Worm (Caenorhabditis elegans) whole organism, L1 larva: ENCODE data around the gene csp-2.

Source experiments
- C04F5.9 ChIP-seq: sonication (generic microtip); optimal IDR thresholded peaks from 2 replicates; lab custom pipeline; 2016; ENCODE audit warnings: missing genetic modification characterization, missing compliant biosample characterization
- C16A3.4 ChIP-seq: fragments of 150-350 bp; optimal IDR thresholded peaks from 2 replicates; lab custom pipeline; 2014; ENCODE audit warnings: missing biosample characterization, missing genetic modification characterization
- Y116A8C.19 ChIP-seq: sonication (generic microtip); optimal IDR thresholded peaks from 2 replicates; lab custom pipeline; 2016; ENCODE audit warnings: missing compliant biosample characterization, missing genetic modification characterization, borderline replicate concordance
- aha-1 ChIP-seq: fragments of 150-350 bp; optimal IDR thresholded peaks from 2 replicates; lab custom pipeline; 2014; ENCODE audit warnings: missing biosample characterization, missing genetic modification characterization
- ceh-63 ChIP-seq: fragments of 200-800 bp; sonication (Bioruptor generic); optimal IDR thresholded peaks from 2 replicates; lab custom pipeline; 2018; ENCODE audit warnings: mild to moderate bottlenecking, missing genetic modification characterization, missing compliant biosample characterization
- ceh-90 ChIP-seq: sonication (generic microtip); optimal IDR thresholded peaks from 2 replicates; lab custom pipeline; 2016; ENCODE audit warnings: missing genetic modification characterization, missing compliant biosample characterization
- ces-1 ChIP-seq: fragments of 150-350 bp; optimal IDR thresholded peaks from 2 replicates; lab custom pipeline; 2014; ENCODE audit warnings: missing biosample characterization, missing genetic modification reagents, missing genetic modification characterization
- dsc-1 ChIP-seq: sonication (generic microtip); optimal IDR thresholded peaks from 2 replicates; lab custom pipeline; 2016; ENCODE audit warnings: mild to moderate bottlenecking, missing genetic modification characterization, missing compliant biosample characterization
- efl-1 ChIP-seq, 4 experiments: fragments of 150-350 bp; optimal IDR thresholded peaks in 3 of 4; peaks in 1 of 4; 1 replicate in 1 of 4; 2 replicates in 3 of 4; lab custom pipeline; 2014; ENCODE audit warnings: missing biosample characterization in 2 of 4, missing genetic modification characterization in 2 of 4, missing genetic modification reagents in 2 of 4
- efl-3 ChIP-seq: fragments of 200-800 bp; sonication (Bioruptor generic); optimal IDR thresholded peaks from 2 replicates; lab custom pipeline; 2018; ENCODE audit warnings: mild to moderate bottlenecking, missing genetic modification characterization, missing compliant biosample characterization
- egl-27 ChIP-seq, 2 experiments: fragments of 150-350 bp in 1 of 2; sonication (generic microtip); optimal IDR thresholded peaks; 3 replicates each; lab custom pipeline; 2017 to 2018; ENCODE audit warnings: missing biosample characterization in 2 of 2, missing genetic modification characterization in 2 of 2, missing genetic modification reagents in 2 of 2
- elt-2 ChIP-seq: sonication (generic microtip); optimal IDR thresholded peaks from 2 replicates; lab custom pipeline; 2016; ENCODE audit warnings: missing genetic modification characterization, mild to moderate bottlenecking, inconsistent platforms, missing compliant biosample characterization, missing genetic modification reagents
- ets-5 ChIP-seq: fragments of 200-800 bp; sonication (Bioruptor generic); IDR thresholded peaks from 2 replicates; pipeline ENCODE4 v1.3.6; 2022; ENCODE audit warnings: missing genetic modification characterization, missing compliant biosample characterization
- fkh-10 ChIP-seq: sonication (generic microtip); optimal IDR thresholded peaks from 2 replicates; lab custom pipeline; 2017; ENCODE audit warnings: missing biosample characterization, missing genetic modification reagents, missing genetic modification characterization
- fkh-8 ChIP-seq: sonication (generic microtip); optimal IDR thresholded peaks from 2 replicates; lab custom pipeline; 2016; ENCODE audit warnings: mild to moderate bottlenecking, missing genetic modification characterization, missing compliant biosample characterization
- grh-1 ChIP-seq: fragments of 200-800 bp; sonication (Bioruptor generic); IDR thresholded peaks from 2 replicates; pipeline ENCODE4 v1.3.6; 2022; ENCODE audit warnings: missing genetic modification reagents, missing genetic modification characterization, missing compliant biosample characterization
- hlh-17 ChIP-seq: fragments of 200-800 bp; sonication (Bioruptor generic); optimal IDR thresholded peaks from 2 replicates; lab custom pipeline; 2018; ENCODE audit warnings: missing genetic modification characterization, mild to moderate bottlenecking, missing compliant biosample characterization, moderate library complexity, borderline replicate concordance
- isw-1 ChIP-seq: fragments of 200-800 bp; sonication (Bioruptor generic); IDR thresholded peaks from 2 replicates; pipeline ENCODE4 v1.3.6; 2022; ENCODE audit warnings: missing genetic modification characterization, missing compliant biosample characterization
- jun-1 ChIP-seq: fragments of 150-350 bp; optimal IDR thresholded peaks from 2 replicates; lab custom pipeline; 2014; ENCODE audit warnings: missing biosample characterization, missing genetic modification reagents, missing genetic modification characterization
- lin-13 ChIP-seq: fragments of 150-350 bp; optimal IDR thresholded peaks from 2 replicates; lab custom pipeline; 2014; ENCODE audit warnings: missing biosample characterization, missing genetic modification reagents, missing genetic modification characterization
- lin-39 ChIP-seq: fragments of 150-350 bp; optimal IDR thresholded peaks from 2 replicates; lab custom pipeline; 2014; ENCODE audit warnings: missing biosample characterization, missing genetic modification reagents, missing genetic modification characterization
- mab-9 ChIP-seq: fragments of 200-800 bp; sonication (Bioruptor generic); IDR thresholded peaks from 2 replicates; pipeline ENCODE4 v1.3.6; 2022; ENCODE audit warnings: missing genetic modification reagents, missing genetic modification characterization, missing compliant biosample characterization
- mep-1 ChIP-seq: fragments of 150-350 bp; optimal IDR thresholded peaks from 2 replicates; lab custom pipeline; 2014; ENCODE audit warnings: missing biosample characterization, missing genetic modification characterization
- nhr-11 ChIP-seq: fragments of 150-350 bp; optimal IDR thresholded peaks from 2 replicates; lab custom pipeline; 2014; ENCODE audit warnings: missing biosample characterization, missing genetic modification characterization
- nhr-237 ChIP-seq: fragments of 150-350 bp; optimal IDR thresholded peaks from 2 replicates; lab custom pipeline; 2014; ENCODE audit warnings: missing biosample characterization, missing genetic modification characterization
- nhr-47 ChIP-seq: sonication (generic microtip); optimal IDR thresholded peaks from 2 replicates; lab custom pipeline; 2016; ENCODE audit warnings: mild to moderate bottlenecking, missing genetic modification characterization, moderate library complexity, missing compliant biosample characterization
- nhr-71 ChIP-seq: sonication (generic microtip); optimal IDR thresholded peaks from 2 replicates; lab custom pipeline; 2016; ENCODE audit warnings: mild to moderate bottlenecking, missing genetic modification characterization, moderate library complexity, missing compliant biosample characterization
- nhr-84 ChIP-seq: sonication (generic microtip); optimal IDR thresholded peaks from 2 replicates; lab custom pipeline; 2017; ENCODE audit warnings: missing biosample characterization, missing genetic modification characterization
- pax-3 ChIP-seq: fragments of 200-800 bp; sonication (Bioruptor generic); optimal IDR thresholded peaks from 2 replicates; lab custom pipeline; 2018; ENCODE audit warnings: mild to moderate bottlenecking, missing genetic modification characterization, moderate library complexity, missing compliant biosample characterization
- pqm-1 ChIP-seq: sonication (generic microtip); optimal IDR thresholded peaks from 3 replicates; lab custom pipeline; 2017; ENCODE audit warnings: missing biosample characterization, missing genetic modification characterization
- sup-37 ChIP-seq: fragments of 200-800 bp; sonication (Bioruptor generic); optimal IDR thresholded peaks from 2 replicates; lab custom pipeline; 2018; ENCODE audit warnings: mild to moderate bottlenecking, missing genetic modification characterization, missing compliant biosample characterization
- swsn-7 ChIP-seq: sonication (generic microtip); optimal IDR thresholded peaks from 2 replicates; lab custom pipeline; 2016; ENCODE audit warnings: missing genetic modification characterization, missing compliant biosample characterization
- tlp-1 ChIP-seq: fragments of 150-350 bp; optimal IDR thresholded peaks from 2 replicates; lab custom pipeline; 2014; ENCODE audit warnings: missing biosample characterization, missing genetic modification characterization
- unc-130 ChIP-seq: fragments of 150-350 bp; optimal IDR thresholded peaks from 2 replicates; lab custom pipeline; 2017; ENCODE audit warnings: missing biosample characterization, missing genetic modification characterization, inconsistent platforms
- unc-86 ChIP-seq: sonication (generic microtip); optimal IDR thresholded peaks from 2 replicates; lab custom pipeline; 2016; ENCODE audit warnings: missing genetic modification characterization, missing compliant biosample characterization
- vab-15 ChIP-seq: sonication (generic microtip); optimal IDR thresholded peaks from 2 replicates; lab custom pipeline; 2017; ENCODE audit warnings: missing genotype, mild to moderate bottlenecking, missing genetic modification characterization, missing compliant biosample characterization
- xbp-1 ChIP-seq: sonication (generic microtip); optimal IDR thresholded peaks from 2 replicates; lab custom pipeline; 2016; ENCODE audit warnings: missing genetic modification characterization, missing compliant biosample characterization
- zip-4 ChIP-seq: fragments of 200-800 bp; sonication (Bioruptor generic); optimal IDR thresholded peaks from 2 replicates; lab custom pipeline; 2018; ENCODE audit warnings: mild to moderate bottlenecking, missing genetic modification characterization, moderate library complexity, missing compliant biosample characterization
- ztf-11 ChIP-seq, 2 experiments: sonication (generic microtip); optimal IDR thresholded peaks; 2 replicates each; lab custom pipeline; 2016 to 2017; ENCODE audit warnings: missing genetic modification characterization in 2 of 2, missing biosample characterization in 1 of 2, missing compliant biosample characterization in 1 of 2

The csp-2 gene

ce11 chrIV:6307439-6307838, at the start of gene csp-2:
TSS of gene csp-2 (plus strand) at chrIV:6307739.
- TF ChIP-seq sup-37 (no peak), ces-1 (GFP tag; lab: Kevin White, UChicago) (no peak), grh-1 (no peak), nhr-84 (tag; lab: Kevin White, UChicago) (no peak), lin-39 (tag; lab: Kevin White, UChicago) (no peak)

- no peak for TF ChIP-seq aha-1
- TF ChIP-seq hlh-17 (GFP tag; lab: Kevin White, UChicago): no peak
- no peak for TF ChIP-seq efl-1 (optimal IDR thresholded peaks at IDR 0.05; lab: Kevin White, UChicago)
- no peak for TF ChIP-seq efl-1 (GFP tag; optimal IDR thresholded peaks at IDR 0.05 in 1 of 2; lab: Kevin White, UChicago)
- TF ChIP-seq elt-2 (tag; lab: Kevin White, UChicago): no peak
- no peak for TF ChIP-seq mab-9 (GFP tag; lab: Robert Waterston, UW)
- no peak for TF ChIP-seq pqm-1
- no peak for TF ChIP-seq nhr-71 (tag; lab: Kevin White, UChicago)
- no peak for TF ChIP-seq egl-27 (tag; optimal IDR thresholded peaks at IDR 0.05; lab: Kevin White, UChicago)
- no peak for TF ChIP-seq unc-130 (tag; lab: Kevin White, UChicago)
- no peak for TF ChIP-seq C04F5.9 (tag; lab: Kevin White, UChicago)
- no peak for TF ChIP-seq fkh-8
Measured at ce11 chrIV:6258967-6259366, 48.6 kb upstream of the csp-2 start.

- TF ChIP-seq unc-86 (tag; lab: Kevin White, UChicago) (no peak), ets-5 (GFP tag; lab: Robert Waterston, UW) (no peak), mep-1 (no peak), swsn-7 (tag; lab: Kevin White, UChicago) (no peak), C16A3.4 (tag; lab: Kevin White, UChicago) (no peak), ces-1 (GFP tag; lab: Kevin White, UChicago) (no peak), jun-1 (tag; lab: Kevin White, UChicago) (no peak), xbp-1 (tag; lab: Kevin White, UChicago) (no peak), nhr-47 (tag; lab: Kevin White, UChicago) (no peak), efl-3 (GFP tag; lab: Kevin White, UChicago) (no peak), Y116A8C.19 (no peak), lin-13 (GFP tag; lab: Kevin White, UChicago) (no peak), vab-15 (tag; lab: Kevin White, UChicago) (no peak), lin-39 (tag; lab: Kevin White, UChicago) (no peak), pax-3 (no peak), fkh-10 (GFP tag; lab: Kevin White, UChicago) (no peak), nhr-237 (tag; lab: Kevin White, UChicago) (no peak), ceh-90 (tag; lab: Kevin White, UChicago) (no peak)
Measured at ce11 chrIV:6259732-6260131, 47.8 kb upstream of the csp-2 start, which contains the start of gene nlp-16. TSS of gene nlp-16 (minus strand) at chrIV:6259832.

ce11 chrIV:6263244-6263643, 44.3 kb upstream of the csp-2 start, which contains the start of gene srv-28:
TSS of gene srv-28 (minus strand) at chrIV:6263344.
- no peak for TF ChIP-seq C04F5.9 (tag; lab: Kevin White, UChicago)
- no peak for TF ChIP-seq ceh-63 (GFP tag; lab: Kevin White, UChicago)
- no peak for TF ChIP-seq efl-1 (optimal IDR thresholded peaks at IDR 0.05; lab: Kevin White, UChicago)
- peak in 1 of 2 experiments; percentile 2 for TF ChIP-seq efl-1 (GFP tag; optimal IDR thresholded peaks at IDR 0.05 in 1 of 2; lab: Kevin White, UChicago)
- TF ChIP-seq ces-1 (GFP tag; lab: Kevin White, UChicago): no peak
- no peak for TF ChIP-seq tlp-1 (tag; lab: Kevin White, UChicago)

- TF ChIP-seq ztf-11 (tag; optimal IDR thresholded peaks at IDR 0.05; lab: Kevin White, UChicago) (no peak), dsc-1 (tag; lab: Kevin White, UChicago) (no peak), nhr-11 (tag; lab: Kevin White, UChicago) (no peak), egl-27 (tag; optimal IDR thresholded peaks at IDR 0.05; lab: Kevin White, UChicago) (no peak), vab-15 (tag; lab: Kevin White, UChicago) (no peak), pax-3 (no peak), isw-1 (no peak), zip-4 (no peak), xbp-1 (tag; lab: Kevin White, UChicago) (no peak)
Measured at ce11 chrIV:6266499-6266898, 41.0 kb upstream of the csp-2 start, which contains the start of gene srv-29. TSS of gene srv-29 (minus strand) at chrIV:6266599.
